Worm (Caenorhabditis elegans) whole organism, L2 larva: ENCODE results near the gene ZK688.10.
A peak's percentile ranks its signal among the peaks of the same experiment; 100 is the strongest.

Source experiments
- C34F6.9 ChIP-seq: fragments of 150-350 bp; optimal IDR thresholded peaks from 2 replicates; lab custom pipeline; 2014; ENCODE audit warnings: missing biosample characterization, missing genetic modification characterization
- F13H6.1 ChIP-seq: sonication (generic microtip); optimal IDR thresholded peaks from 2 replicates; lab custom pipeline; 2016; ENCODE audit warnings: missing genetic modification characterization, missing compliant biosample characterization
- R02D3.7 ChIP-seq: fragments of 150-350 bp; optimal IDR thresholded peaks from 2 replicates; lab custom pipeline; 2014; ENCODE audit warnings: missing biosample characterization, missing genetic modification characterization
- Y55F3AM.14 ChIP-seq: fragments of 200-800 bp; sonication (Bioruptor generic); optimal IDR thresholded peaks from 2 replicates; lab custom pipeline; 2018; ENCODE audit warnings: mild to moderate bottlenecking, missing genetic modification characterization, missing compliant biosample characterization
- ZK546.5 ChIP-seq: sonication (generic microtip); optimal IDR thresholded peaks from 2 replicates; lab custom pipeline; 2017; ENCODE audit warnings: missing biosample characterization, missing genetic modification characterization
- alr-1 ChIP-seq: fragments of 150-350 bp; optimal IDR thresholded peaks from 2 replicates; lab custom pipeline; 2014; ENCODE audit warnings: missing biosample characterization, missing genetic modification characterization
- aly-2 ChIP-seq: fragments of 150-350 bp; optimal IDR thresholded peaks from 2 replicates; lab custom pipeline; 2014; ENCODE audit warnings: missing biosample characterization, missing genetic modification characterization
- ama-1 ChIP-seq: fragments of 150-350 bp; optimal IDR thresholded peaks from 2 replicates; lab custom pipeline; 2018; ENCODE audit warnings: inconsistent platforms
- ceh-82 ChIP-seq: fragments of 150-350 bp; optimal IDR thresholded peaks from 2 replicates; lab custom pipeline; 2014; ENCODE audit warnings: missing biosample characterization, missing genetic modification characterization
- crh-2 ChIP-seq: sonication (generic microtip); optimal IDR thresholded peaks from 2 replicates; lab custom pipeline; 2017; ENCODE audit warnings: missing biosample characterization, missing genetic modification characterization
- dmd-4 ChIP-seq: sonication (generic microtip); optimal IDR thresholded peaks from 2 replicates; lab custom pipeline; 2017; ENCODE audit warnings: missing biosample characterization, missing genetic modification characterization
- elt-1 ChIP-seq: fragments of 150-350 bp; optimal IDR thresholded peaks from 2 replicates; lab custom pipeline; 2014; ENCODE audit warnings: missing biosample characterization, missing genetic modification characterization
- elt-3 ChIP-seq: sonication (generic microtip); optimal IDR thresholded peaks from 2 replicates; lab custom pipeline; 2017; ENCODE audit warnings: missing biosample characterization, missing genetic modification characterization
- fos-1 ChIP-seq: fragments of 150-350 bp; optimal IDR thresholded peaks from 2 replicates; lab custom pipeline; 2014; ENCODE audit warnings: missing biosample characterization, missing genetic modification characterization
- gmeb-1 ChIP-seq: fragments of 150-350 bp; optimal IDR thresholded peaks from 2 replicates; lab custom pipeline; 2014; ENCODE audit warnings: missing biosample characterization, missing genetic modification characterization
- lin-13 ChIP-seq: fragments of 150-350 bp; optimal IDR thresholded peaks from 2 replicates; lab custom pipeline; 2014; ENCODE audit warnings: missing biosample characterization, missing genetic modification reagents, missing genetic modification characterization
- lin-39 ChIP-seq: fragments of 150-350 bp; optimal IDR thresholded peaks from 2 replicates; lab custom pipeline; 2014; ENCODE audit warnings: missing biosample characterization, missing genetic modification reagents, missing genetic modification characterization
- lsy-2 ChIP-seq, 2 experiments: fragments of 150-350 bp in 1 of 2; sonication (generic microtip) in 1 of 2; optimal IDR thresholded peaks; 2 replicates each; lab custom pipeline; 2014 to 2017; ENCODE audit warnings: missing biosample characterization in 2 of 2, missing genetic modification characterization in 2 of 2
- mab-5 ChIP-seq: fragments of 150-350 bp; optimal IDR thresholded peaks from 2 replicates; lab custom pipeline; 2014; ENCODE audit warnings: missing biosample characterization, missing genetic modification characterization
- mbf-1 ChIP-seq: sonication (generic microtip); optimal IDR thresholded peaks from 2 replicates; lab custom pipeline; 2017; ENCODE audit warnings: missing biosample characterization, missing genetic modification characterization
- nhr-10 ChIP-seq: sonication (generic microtip); optimal IDR thresholded peaks from 2 replicates; lab custom pipeline; 2017; ENCODE audit warnings: missing biosample characterization, missing genetic modification characterization
- nhr-11 ChIP-seq: fragments of 150-350 bp; optimal IDR thresholded peaks from 2 replicates; lab custom pipeline; 2014; ENCODE audit warnings: missing biosample characterization, missing genetic modification characterization
- nhr-129 ChIP-seq: fragments of 150-350 bp; optimal IDR thresholded peaks from 2 replicates; lab custom pipeline; 2014; ENCODE audit warnings: missing biosample characterization, missing genetic modification characterization
- nhr-21 ChIP-seq: fragments of 150-350 bp; optimal IDR thresholded peaks from 2 replicates; lab custom pipeline; 2014; ENCODE audit warnings: missing biosample characterization, missing genetic modification characterization
- nhr-23 ChIP-seq: fragments of 150-350 bp; optimal IDR thresholded peaks from 2 replicates; lab custom pipeline; 2014; ENCODE audit warnings: missing biosample characterization, missing genetic modification reagents, missing genetic modification characterization
- nhr-237 ChIP-seq: fragments of 150-350 bp; optimal IDR thresholded peaks from 2 replicates; lab custom pipeline; 2014; ENCODE audit warnings: missing biosample characterization, missing genetic modification characterization
- nhr-25 ChIP-seq: fragments of 150-350 bp; sonication (generic microtip); optimal IDR thresholded peaks from 3 replicates; lab custom pipeline; 2014; ENCODE audit warnings: missing biosample characterization, missing genetic modification characterization
- nhr-6 ChIP-seq: fragments of 150-350 bp; optimal IDR thresholded peaks from 2 replicates; lab custom pipeline; 2014; ENCODE audit warnings: missing biosample characterization, missing genetic modification characterization
- nhr-77 ChIP-seq: fragments of 150-350 bp; optimal IDR thresholded peaks from 2 replicates; lab custom pipeline; 2014; ENCODE audit warnings: missing biosample characterization, missing genetic modification characterization
- peb-1 ChIP-seq: fragments of 150-350 bp; optimal IDR thresholded peaks from 2 replicates; lab custom pipeline; 2014; ENCODE audit warnings: missing biosample characterization, missing genetic modification characterization
- sem-4 ChIP-seq: fragments of 150-350 bp; optimal IDR thresholded peaks from 2 replicates; lab custom pipeline; 2014; ENCODE audit warnings: missing biosample characterization, missing genetic modification reagents, missing genetic modification characterization
- skn-1 ChIP-seq: sonication (generic microtip); optimal IDR thresholded peaks from 2 replicates; lab custom pipeline; 2017; ENCODE audit warnings: missing biosample characterization, missing genetic modification characterization
- sma-3 ChIP-seq: sonication (generic microtip); optimal IDR thresholded peaks from 2 replicates; lab custom pipeline; 2016; ENCODE audit warnings: missing genetic modification reagents, missing genetic modification characterization, missing compliant biosample characterization
- sma-9 ChIP-seq, 2 experiments: fragments of 150-350 bp in 1 of 2; sonication (generic microtip) in 1 of 2; optimal IDR thresholded peaks; 2 replicates each; lab custom pipeline; 2014 to 2016; ENCODE audit warnings: missing genetic modification characterization in 2 of 2, mild to moderate bottlenecking in 1 of 2, missing biosample characterization in 1 of 2, missing compliant biosample characterization in 1 of 2, missing genetic modification reagents in 1 of 2, moderate library complexity in 1 of 2
- snpc-4 ChIP-seq: fragments of 150-350 bp; optimal IDR thresholded peaks from 2 replicates; lab custom pipeline; 2014; ENCODE audit warnings: missing biosample characterization, missing genetic modification characterization
- unc-39 ChIP-seq: fragments of 150-350 bp; optimal IDR thresholded peaks from 2 replicates; lab custom pipeline; 2014; ENCODE audit warnings: missing biosample characterization, missing genetic modification characterization
- unc-55 ChIP-seq: fragments of 150-350 bp; sonication (generic microtip); optimal IDR thresholded peaks from 3 replicates; lab custom pipeline; 2014; ENCODE audit warnings: missing biosample characterization, missing genetic modification reagents, missing genetic modification characterization
- unc-62 ChIP-seq: fragments of 150-350 bp; optimal IDR thresholded peaks from 2 replicates; lab custom pipeline; 2014; ENCODE audit warnings: missing biosample characterization, missing genetic modification reagents, missing genetic modification characterization
- zag-1 ChIP-seq: fragments of 150-350 bp; optimal IDR thresholded peaks from 2 replicates; lab custom pipeline; 2014; ENCODE audit warnings: missing biosample characterization, missing genetic modification characterization
- ztf-1 ChIP-seq: fragments of 200-800 bp; sonication (Bioruptor generic); conservative IDR thresholded peaks from 2 replicates; pipeline ENCODE4 v1.3.6; 2022; ENCODE audit warnings: missing genetic modification characterization, missing compliant biosample characterization
- ztf-11 ChIP-seq: sonication (generic microtip); optimal IDR thresholded peaks from 2 replicates; lab custom pipeline; 2017; ENCODE audit warnings: missing biosample characterization, missing genetic modification characterization
- ztf-4 ChIP-seq: fragments of 150-350 bp; optimal IDR thresholded peaks from 2 replicates; lab custom pipeline; 2014; ENCODE audit warnings: missing biosample characterization, missing genetic modification characterization

ZK688.10 gene

ce11 chrIII:7919823-7920222 is 23.0 kb upstream of the ZK688.10 start, which contains the start of gene C29E4.14:
Gene C29E4.14 (plus strand): TSS chrIII:7920123.
- TF ChIP-seq dmd-4 (tag; lab: Kevin White, UChicago) = no peak
- no peak for TF ChIP-seq nhr-77 (tag; lab: Kevin White, UChicago)
- no peak for TF ChIP-seq ztf-1 (GFP tag; lab: Robert Waterston, UW)
- no peak for TF ChIP-seq mab-5 (tag; lab: Kevin White, UChicago)
- no peak for TF ChIP-seq elt-3 (tag; lab: Kevin White, UChicago)
- no peak for TF ChIP-seq nhr-21 (tag; lab: Kevin White, UChicago)
- TF ChIP-seq nhr-10 = no peak
- no peak for TF ChIP-seq lsy-2 (tag; optimal IDR thresholded peaks at IDR 0.05; lab: Kevin White, UChicago)
- no peak for TF ChIP-seq ceh-82 (tag; lab: Kevin White, UChicago)
- no peak for TF ChIP-seq sem-4 (tag; lab: Kevin White, UChicago)
- TF ChIP-seq ama-1 = no peak
- no peak for TF ChIP-seq nhr-11 (tag; lab: Kevin White, UChicago)
- no peak for TF ChIP-seq nhr-6 (tag; lab: Kevin White, UChicago)
- TF ChIP-seq mbf-1 (tag; lab: Kevin White, UChicago) = no peak
- TF ChIP-seq zag-1 (tag; lab: Kevin White, UChicago) = no peak
- TF ChIP-seq peb-1 (tag; lab: Kevin White, UChicago) = no peak
- TF ChIP-seq sma-9 (GFP tag; optimal IDR thresholded peaks at IDR 0.05; lab: Kevin White, UChicago) = no peak
- TF ChIP-seq sma-9 (tag; optimal IDR thresholded peaks at IDR 0.05; lab: Kevin White, UChicago) = no peak

- TF ChIP-seq nhr-11 (tag; lab: Kevin White, UChicago) = no peak
- no peak for TF ChIP-seq ZK546.5 (tag; lab: Kevin White, UChicago)
- TF ChIP-seq ztf-1 (GFP tag; lab: Robert Waterston, UW) = no peak
- TF ChIP-seq sma-3 (GFP tag; lab: Kevin White, UChicago) = no peak
- TF ChIP-seq mab-5 (tag; lab: Kevin White, UChicago) = no peak
- TF ChIP-seq ceh-82 (tag; lab: Kevin White, UChicago) = no peak
- no peak for TF ChIP-seq crh-2 (tag; lab: Kevin White, UChicago)
- TF ChIP-seq nhr-10 = no peak
- no peak for TF ChIP-seq F13H6.1 (tag; lab: Kevin White, UChicago)
- no peak for TF ChIP-seq sma-9 (GFP tag; optimal IDR thresholded peaks at IDR 0.05; lab: Kevin White, UChicago)
- no peak for TF ChIP-seq sma-9 (tag; optimal IDR thresholded peaks at IDR 0.05; lab: Kevin White, UChicago)
- no peak for TF ChIP-seq nhr-237 (tag; lab: Kevin White, UChicago)
- TF ChIP-seq nhr-77 (tag; lab: Kevin White, UChicago) = no peak
Measured at ce11 chrIII:7917667-7918066, 20.8 kb upstream of the ZK688.10 start, which contains the start of gene gly-3. Gene gly-3 (minus strand): TSS chrIII:7917767.

DNA sequence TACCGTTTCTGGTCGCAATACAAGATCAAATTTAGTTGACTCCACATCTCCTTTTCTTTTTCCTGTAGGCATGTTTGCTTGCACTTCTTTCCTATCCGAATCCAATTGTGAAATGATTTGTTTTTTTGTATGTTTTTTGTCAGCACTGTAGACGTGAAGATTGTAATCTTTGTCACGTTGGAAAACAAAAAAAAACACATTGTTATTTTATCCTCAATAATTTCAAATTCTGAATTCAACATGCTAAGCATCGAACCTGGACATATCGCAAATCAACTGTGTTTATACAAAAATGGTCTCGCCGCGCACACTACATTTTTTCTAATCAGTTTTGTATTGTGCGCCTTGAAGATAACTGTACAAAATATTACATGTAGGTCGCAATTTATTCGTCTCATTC is 16.7 kb upstream of the ZK688.10 start, which contains the start of gene ZK688.12:
Gene ZK688.12, minus strand, starts transcription at position 101 of the 400 bp plus-strand sequence.
- TF ChIP-seq ztf-1 (GFP tag; lab: Robert Waterston, UW) = no peak
- no peak for TF ChIP-seq nhr-23
- no peak for TF ChIP-seq nhr-6 (tag; lab: Kevin White, UChicago)
- TF ChIP-seq, all 48 proteins: peak for 0

ce11 chrIII:7911621-7912020 is 14.8 kb upstream of the ZK688.10 start, which contains the start of gene ZK688.7:
Gene ZK688.7 (minus strand): TSS chrIII:7911634.
- TF ChIP-seq sem-4 (tag; lab: Kevin White, UChicago) (no peak), peb-1 (tag; lab: Kevin White, UChicago) (no peak), ama-1 (no peak), R02D3.7 (tag; lab: Kevin White, UChicago) (no peak), ZK546.5 (tag; lab: Kevin White, UChicago) (no peak), fos-1 (tag; lab: Kevin White, UChicago) (peak; percentile 4), nhr-23 (no peak), lin-13 (GFP tag; lab: Kevin White, UChicago) (no peak), elt-1 (tag; lab: Kevin White, UChicago) (no peak), nhr-77 (tag; lab: Kevin White, UChicago) (no peak), ztf-1 (GFP tag; lab: Robert Waterston, UW) (no peak), nhr-25 (tag; lab: Kevin White, UChicago) (peak; percentile 56), elt-3 (tag; lab: Kevin White, UChicago) (no peak), unc-62 (no peak), gmeb-1 (tag; lab: Kevin White, UChicago) (no peak), nhr-11 (tag; lab: Kevin White, UChicago) (no peak), C34F6.9 (tag; lab: Kevin White, UChicago) (peak; percentile 51), nhr-21 (tag; lab: Kevin White, UChicago) (no peak), nhr-237 (tag; lab: Kevin White, UChicago) (no peak), ztf-4 (tag; lab: Kevin White, UChicago) (no peak), unc-39 (tag; lab: Kevin White, UChicago) (no peak), F13H6.1 (tag; lab: Kevin White, UChicago) (no peak), snpc-4 (tag; lab: Kevin White, UChicago) (no peak), crh-2 (tag; lab: Kevin White, UChicago) (peak; percentile 13), nhr-129 (tag; lab: Kevin White, UChicago) (peak; percentile 57), dmd-4 (tag; lab: Kevin White, UChicago) (no peak), lsy-2 (tag; optimal IDR thresholded peaks at IDR 0.05; lab: Kevin White, UChicago) (peak in 1 of 2 experiments; percentile 38), zag-1 (tag; lab: Kevin White, UChicago) (no peak), ztf-11 (tag; lab: Kevin White, UChicago) (no peak), skn-1 (tag; lab: Kevin White, UChicago) (no peak), sma-3 (GFP tag; lab: Kevin White, UChicago) (no peak), unc-55 (no peak), sma-9 (GFP tag; optimal IDR thresholded peaks at IDR 0.05; lab: Kevin White, UChicago) (no peak), sma-9 (tag; optimal IDR thresholded peaks at IDR 0.05; lab: Kevin White, UChicago) (no peak), aly-2 (no peak), alr-1 (tag; lab: Kevin White, UChicago) (no peak), ceh-82 (tag; lab: Kevin White, UChicago) (no peak), Y55F3AM.14 (GFP tag; lab: Kevin White, UChicago) (no peak), lin-39 (no peak), mbf-1 (tag; lab: Kevin White, UChicago) (no peak)
